Fruit fly (Drosophila melanogaster): Measurements from ENCODE around the gene Cog4.

Cog4 gene

DNA sequence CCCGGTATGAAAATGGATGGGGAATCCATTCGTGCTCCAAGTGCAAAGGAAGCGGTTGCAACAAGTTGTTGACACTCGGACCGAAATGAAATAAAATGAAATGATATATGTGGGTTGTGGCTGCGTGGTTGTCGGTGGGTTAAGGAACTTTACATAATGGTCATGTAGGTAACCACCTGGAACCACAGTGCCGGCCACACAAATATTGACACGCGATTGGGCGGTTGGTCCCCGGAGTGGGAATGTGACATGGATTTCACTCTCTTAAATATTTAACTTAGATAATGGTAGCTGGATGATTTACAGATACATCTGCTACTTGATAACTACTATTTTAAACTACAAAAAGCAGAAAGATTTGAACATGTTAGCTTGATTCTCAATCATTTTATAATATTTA is 16.5 kb upstream of the Cog4 start (continued):
- TF ChIP-seq CHES-1-like (GFP tag; optimal IDR thresholded peaks at IDR 0.05) = no peak
- peak; percentile 43 for TF ChIP-seq CG12219 (GFP tag; optimal IDR thresholded peaks at IDR 0.05)
- peak; percentile 72 for TF ChIP-seq Kr (GFP tag; optimal IDR thresholded peaks at IDR 0.05)

DNA sequence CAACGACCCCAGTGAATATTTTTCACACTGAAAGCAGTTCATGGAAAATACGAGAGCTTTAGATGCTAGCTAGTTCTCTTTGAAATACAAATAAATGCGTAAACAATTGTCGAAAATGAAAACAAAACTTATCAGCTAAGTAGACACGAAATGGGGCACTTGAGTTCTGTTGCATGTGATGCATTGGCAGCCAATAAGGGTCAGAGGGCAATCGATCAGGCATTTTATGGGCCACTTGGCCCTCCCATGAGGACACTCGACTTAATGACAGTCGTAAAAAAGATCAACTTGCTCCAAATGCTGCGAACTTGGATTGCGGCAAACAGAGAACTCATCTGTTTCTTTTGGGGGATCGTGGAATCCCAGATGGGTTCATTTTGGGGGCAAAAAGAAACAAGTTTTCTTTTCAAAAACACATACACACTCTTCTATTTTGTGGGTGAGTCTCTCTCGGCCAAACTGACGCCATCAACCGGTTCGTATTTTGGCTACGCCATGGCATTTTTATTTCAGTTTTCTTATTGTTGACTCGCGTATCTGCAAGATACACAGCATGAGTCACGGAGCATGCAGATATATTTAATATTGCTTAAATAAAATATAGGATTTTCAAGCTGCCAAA is 15.0 kb upstream of the Cog4 start:
- TF ChIP-seq nau (GFP tag; optimal IDR thresholded peaks at IDR 0.05) (no peak), dan (GFP tag; IDR thresholded peaks at IDR 0.05) (no peak), CG6175 (GFP tag; IDR thresholded peaks at IDR 0.05) (0 out of 3 replicates have a peak, but pooled peaks have one; percentile 12), oc (tag; optimal IDR thresholded peaks at IDR 0.05) (no peak), Bgb (GFP tag; IDR thresholded peaks at IDR 0.05; ENCODE audit: partially characterized antibody) (no peak), lola (GFP tag; optimal IDR thresholded peaks at IDR 0.05) (no peak), CG14014 (GFP tag; IDR thresholded peaks at IDR 0.05) (0 out of 2 replicates have a peak, but pooled peaks have one; percentile 23), chinmo (GFP tag; IDR thresholded peaks at IDR 0.05; ENCODE audit: partially characterized antibody) (peak; percentile 69; the same call in 1 of the 4 replicates), Adf1 (GFP tag; IDR thresholded peaks at IDR 0.05) (no peak), rib (GFP tag; IDR thresholded peaks at IDR 0.05) (0 out of 2 replicates have a peak, but pooled peaks have one; percentile 27), CG16779 (GFP tag; IDR thresholded peaks at IDR 0.05) (no peak), h (optimal IDR thresholded peaks at IDR 0.05) (no peak), Kr (GFP tag; optimal IDR thresholded peaks at IDR 0.05) (no peak), BtbVII (GFP tag; optimal IDR thresholded peaks at IDR 0.05) (peak; percentile 34), Hsf (GFP tag; optimal IDR thresholded peaks at IDR 0.05) (no peak), phol (tag; optimal IDR thresholded peaks at IDR 0.05) (no peak), dm (GFP tag; optimal IDR thresholded peaks at IDR 0.05) (no peak), so (GFP tag; IDR thresholded peaks at IDR 0.05) (0 out of 3 replicates have a peak, but pooled peaks have one; percentile 43), CG42726 (GFP tag; IDR thresholded peaks at IDR 0.05; ENCODE audit: partially characterized antibody) (no peak), E2f2 (GFP tag; IDR thresholded peaks at IDR 0.05) (no peak), kah (GFP tag; optimal IDR thresholded peaks at IDR 0.05) (peak; percentile 22), lbe (GFP tag; optimal IDR thresholded peaks at IDR 0.05) (no peak), CG7987 (GFP tag; optimal IDR thresholded peaks at IDR 0.05) (no peak), onecut (GFP tag; IDR thresholded peaks at IDR 0.05) (no peak), Fer2 (tag; optimal IDR thresholded peaks at IDR 0.05) (no peak), CG12769 (tag; optimal IDR thresholded peaks at IDR 0.05) (peak; percentile 28), CG31224 (GFP tag; IDR thresholded peaks at IDR 0.05) (0 out of 2 replicates have a peak, but pooled peaks have one; percentile 46), CG16815 (GFP tag; optimal IDR thresholded peaks at IDR 0.05) (no peak), CG6272 (GFP tag; IDR thresholded peaks at IDR 0.05) (no peak), CG2875 (GFP tag; optimal IDR thresholded peaks at IDR 0.05) (no peak), kay (GFP tag; optimal IDR thresholded peaks at IDR 0.05) (peak; percentile 29), Hr78 (GFP tag; optimal IDR thresholded peaks at IDR 0.05) (peak in 1 of 2 experiments; percentile 96), CG11085 (GFP tag; IDR thresholded peaks at IDR 0.05) (no peak), Optix (GFP tag; IDR thresholded peaks at IDR 0.05) (no peak), slp2 (GFP tag; optimal IDR thresholded peaks at IDR 0.05) (no peak), vfl (GFP tag; optimal IDR thresholded peaks at IDR 0.05) (no peak), CG13287 (GFP tag; IDR thresholded peaks at IDR 0.05; ENCODE audit: partially characterized antibody) (peak; percentile 15; the same call in 1 of the 2 replicates), sd (tag; optimal IDR thresholded peaks at IDR 0.05) (peak; percentile 85), Ets97D (GFP tag; optimal IDR thresholded peaks at IDR 0.05) (no peak), prd (optimal IDR thresholded peaks at IDR 0.05) (no peak), prd (GFP tag; IDR thresholded peaks at IDR 0.05) (no peak), Oli (tag; optimal IDR thresholded peaks at IDR 0.05) (no peak), abd-A (tag; optimal IDR thresholded peaks at IDR 0.05) (peak; percentile 37), Side (GFP tag; optimal IDR thresholded peaks at IDR 0.05) (no peak), Xrp1 (GFP tag; IDR thresholded peaks at IDR 0.05) (no peak), CG14710 (tag; optimal IDR thresholded peaks at IDR 0.05) (no peak)

Data from whole organism, embryonic.